Fruit fly (Drosophila melanogaster) S2 (cell line): ENCODE measurements around the gene CG32267.
A peak's percentile ranks its signal among the peaks of the same experiment; 100 is the strongest.

Experiments
- CG8478 ChIP-seq: fragments of >200 bp; optimal IDR thresholded peaks from 2 replicates; lab custom pipeline; 2018
- CTCF ChIP-seq, 2 experiments: fragments of >200 bp; optimal IDR thresholded peaks; 2 replicates each; lab custom pipeline; 2018

- peak; percentile 67 to 71 for TF ChIP-seq CTCF (optimal IDR thresholded peaks at IDR 0.05; lab: Kevin White, UChicago)
- no peak for TF ChIP-seq CG8478 (lab: Kevin White, UChicago)
These were observed 46.0 kb upstream of the CG32267 start for dm6 chr3L:3517894-3518293.
